Worm (Caenorhabditis elegans) whole organism, L4 larva: ENCODE measurements around the gene scl-9.

Source experiments
- F37D6.2 ChIP-seq: sonication (generic microtip); optimal IDR thresholded peaks from 2 replicates; lab custom pipeline; 2016; ENCODE audit warnings: mild to moderate bottlenecking, missing genetic modification characterization, missing compliant biosample characterization
- daf-12 ChIP-seq: fragments of 150-350 bp; optimal IDR thresholded peaks from 2 replicates; lab custom pipeline; 2014; ENCODE audit warnings: missing biosample characterization, missing genetic modification reagents, missing genetic modification characterization
- dmd-6 ChIP-seq: fragments of 200-800 bp; sonication (Bioruptor generic); IDR thresholded peaks from 2 replicates; pipeline ENCODE4 v1.3.6; 2022; ENCODE audit warnings: missing genetic modification reagents, missing genetic modification characterization, missing compliant biosample characterization
- lin-1 ChIP-seq: fragments of 200-800 bp; sonication (Bioruptor generic); IDR thresholded peaks from 2 replicates; pipeline ENCODE4 v1.3.6; 2022; ENCODE audit warnings: missing genetic modification reagents, missing genetic modification characterization, missing compliant biosample characterization
- nhr-10 ChIP-seq: fragments of 150-350 bp; optimal IDR thresholded peaks from 2 replicates; lab custom pipeline; 2014; ENCODE audit warnings: missing biosample characterization, missing genetic modification characterization
- nhr-237 ChIP-seq: sonication (generic microtip); optimal IDR thresholded peaks from 2 replicates; lab custom pipeline; 2017; ENCODE audit warnings: missing biosample characterization, missing genetic modification characterization

- TF ChIP-seq F37D6.2 (no peak), lin-1 (no peak), nhr-10 (tag; lab: Kevin White, UChicago) (no peak), daf-12 (tag; lab: Kevin White, UChicago) (no peak), dmd-6 (no peak), nhr-237 (tag; lab: Kevin White, UChicago) (no peak)
These were observed 18.9 kb upstream of the scl-9 start for ce11 chrIV:13027801-13028641.
